Fruit fly (Drosophila melanogaster): ENCODE measurements around the gene Gr93a.

The Gr93a gene

DNA sequence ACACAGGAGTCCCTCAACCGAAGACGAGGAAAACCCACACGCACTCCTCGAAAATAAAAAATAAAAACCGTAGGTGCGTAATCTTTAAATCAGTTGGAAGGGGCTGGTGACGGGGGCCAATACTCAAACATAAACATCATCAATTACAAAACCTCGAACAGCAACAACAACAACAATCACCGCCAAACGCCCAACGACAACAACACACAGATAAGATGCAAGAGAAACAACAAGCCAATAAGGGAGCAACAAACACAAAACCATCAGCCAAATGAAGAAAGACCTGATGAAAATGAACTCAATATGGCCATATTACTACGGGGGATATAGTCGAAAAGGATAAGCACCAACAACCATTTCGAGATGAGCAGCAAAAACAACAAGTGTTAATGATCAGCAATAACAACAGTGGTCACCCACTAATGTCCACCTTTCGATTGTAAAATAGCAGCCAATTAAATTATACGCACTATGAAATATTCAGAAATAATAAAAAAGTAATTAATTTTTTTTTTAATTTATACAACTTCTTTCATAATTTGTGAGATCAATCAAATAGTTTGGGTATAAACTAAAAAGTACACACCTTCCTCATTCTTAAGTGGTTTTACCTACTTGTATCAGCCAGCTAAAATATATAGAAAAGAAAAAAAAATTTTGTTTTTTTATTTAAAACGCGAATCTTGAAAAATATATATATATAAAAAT is 8.4 kb upstream of the Gr93a start:
- TF ChIP-seq Mio (GFP tag; optimal IDR thresholded peaks at IDR 0.05) = no peak
- no peak for TF ChIP-seq woc (GFP tag; optimal IDR thresholded peaks at IDR 0.05)
- no peak for TF ChIP-seq jim (GFP tag; optimal IDR thresholded peaks at IDR 0.05)
- TF ChIP-seq sv (GFP tag; optimal IDR thresholded peaks at IDR 0.05) = no peak
- peak; percentile 50 for TF ChIP-seq CG9705 (GFP tag; optimal IDR thresholded peaks at IDR 0.05)
- no peak for TF ChIP-seq brk (GFP tag; optimal IDR thresholded peaks at IDR 0.05)
- peak; percentile 53 for TF ChIP-seq OdsH (GFP tag; optimal IDR thresholded peaks at IDR 0.05)
- TF ChIP-seq Rel (GFP tag; optimal IDR thresholded peaks at IDR 0.05) = no peak
- peak; percentile 17 for TF ChIP-seq Rel (tag; optimal IDR thresholded peaks at IDR 0.05)
- TF ChIP-seq Dfd (GFP tag; optimal IDR thresholded peaks at IDR 0.05) = no peak
- TF ChIP-seq Abd-B (GFP tag; optimal IDR thresholded peaks at IDR 0.05) = no peak
- TF ChIP-seq HLH106 (tag; optimal IDR thresholded peaks at IDR 0.05) = peak; percentile 74
- peak; percentile 70 for TF ChIP-seq psq (GFP tag; optimal IDR thresholded peaks at IDR 0.05)
- no peak for TF ChIP-seq ey (GFP tag; optimal IDR thresholded peaks at IDR 0.05)
- no peak for TF ChIP-seq Hr78 (GFP tag; optimal IDR thresholded peaks at IDR 0.05)
- no peak for TF ChIP-seq CG32264 (GFP tag; optimal IDR thresholded peaks at IDR 0.05)
- no peak for TF ChIP-seq dsf (GFP tag; optimal IDR thresholded peaks at IDR 0.05; ENCODE audit: borderline replicate concordance)
- TF ChIP-seq Jra (GFP tag; optimal IDR thresholded peaks at IDR 0.05) = no peak
- TF ChIP-seq N (GFP tag; optimal IDR thresholded peaks at IDR 0.05) = no peak
- TF ChIP-seq rgr (GFP tag; optimal IDR thresholded peaks at IDR 0.05) = peak; percentile 34
- no peak for TF ChIP-seq usp (GFP tag; optimal IDR thresholded peaks at IDR 0.05)
- no peak for TF ChIP-seq br (GFP tag; optimal IDR thresholded peaks at IDR 0.05)
- no peak for TF ChIP-seq tai (GFP tag; optimal IDR thresholded peaks at IDR 0.05)
- no peak for TF ChIP-seq GATAd (GFP tag; optimal IDR thresholded peaks at IDR 0.05)
- TF ChIP-seq Vsx2 (GFP tag; optimal IDR thresholded peaks at IDR 0.05; ENCODE audit: partially characterized antibody) = no peak
- TF ChIP-seq dl (GFP tag; optimal IDR thresholded peaks at IDR 0.05; ENCODE audit: insufficient read depth in 1 of 2, partially characterized antibody in 2 of 2) = no peak
- peak; percentile 22 for TF ChIP-seq h (GFP tag; optimal IDR thresholded peaks at IDR 0.05)
- no peak for TF ChIP-seq Hnf4 (GFP tag; optimal IDR thresholded peaks at IDR 0.05)
- no peak for TF ChIP-seq lola (GFP tag; optimal IDR thresholded peaks at IDR 0.05)
- no peak for TF ChIP-seq Myc (optimal IDR thresholded peaks at IDR 0.05)
- TF ChIP-seq foxo (GFP tag; optimal IDR thresholded peaks at IDR 0.05) = peak in 1 of 2 experiments; percentile 67
- TF ChIP-seq pan (optimal IDR thresholded peaks at IDR 0.05) = no peak
- TF ChIP-seq Sp1 (GFP tag; optimal IDR thresholded peaks at IDR 0.05) = peak; percentile 58
- no peak for TF ChIP-seq Dif (GFP tag; optimal IDR thresholded peaks at IDR 0.05; ENCODE audit: partially characterized antibody)
- TF ChIP-seq Hr83 (GFP tag; optimal IDR thresholded peaks at IDR 0.05; ENCODE audit: poor library complexity, severe bottlenecking) = no peak
- peak; percentile 38 for TF ChIP-seq fru (GFP tag; optimal IDR thresholded peaks at IDR 0.05)
- no peak for TF ChIP-seq sage (GFP tag; optimal IDR thresholded peaks at IDR 0.05)
- peak; percentile 79 for TF ChIP-seq dmrt93B (GFP tag; optimal IDR thresholded peaks at IDR 0.05)
- TF ChIP-seq CrebA (GFP tag; optimal IDR thresholded peaks at IDR 0.05; ENCODE audit: borderline replicate concordance) = no peak

DNA sequence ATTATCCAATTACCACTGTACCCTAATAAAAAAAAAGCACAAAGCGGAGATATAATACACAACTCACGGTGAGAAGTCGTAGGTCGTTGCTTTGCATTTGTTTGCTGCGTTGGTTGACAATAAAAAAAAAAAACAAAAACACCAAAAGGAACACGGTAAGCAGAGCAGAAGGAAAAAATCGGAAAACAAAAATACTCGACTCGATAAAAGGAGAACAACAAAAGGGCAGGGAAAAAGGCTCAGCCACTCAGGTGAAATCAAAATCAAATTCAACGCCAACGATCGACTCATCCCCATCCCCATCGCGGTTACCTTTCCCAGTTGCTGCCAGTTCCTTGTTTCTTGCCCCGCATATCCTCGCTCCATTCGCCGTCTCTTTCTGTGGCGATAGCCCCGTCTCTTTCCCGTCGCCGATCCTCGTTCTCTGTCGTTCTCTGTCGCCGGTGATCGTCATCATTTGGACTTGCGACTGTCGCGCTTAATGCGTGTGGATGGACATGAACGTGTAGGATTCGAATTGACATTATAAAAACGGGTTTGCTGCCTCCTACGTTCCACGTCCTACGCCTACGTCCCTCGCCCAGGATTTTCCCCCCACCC is 7.8 kb upstream of the Gr93a start:
- TF ChIP-seq CG9705 (GFP tag; optimal IDR thresholded peaks at IDR 0.05) (no peak), Myc (optimal IDR thresholded peaks at IDR 0.05) (no peak), jim (GFP tag; optimal IDR thresholded peaks at IDR 0.05) (no peak), foxo (GFP tag; optimal IDR thresholded peaks at IDR 0.05) (peak in 1 of 2 experiments; percentile 10), dmrt93B (GFP tag; optimal IDR thresholded peaks at IDR 0.05) (peak; percentile 24), psq (GFP tag; optimal IDR thresholded peaks at IDR 0.05) (peak; percentile 38), Vsx2 (GFP tag; optimal IDR thresholded peaks at IDR 0.05; ENCODE audit: partially characterized antibody) (no peak), woc (GFP tag; optimal IDR thresholded peaks at IDR 0.05) (peak; percentile 13), N (GFP tag; optimal IDR thresholded peaks at IDR 0.05) (no peak), OdsH (GFP tag; optimal IDR thresholded peaks at IDR 0.05) (no peak), ey (GFP tag; optimal IDR thresholded peaks at IDR 0.05) (no peak), Dif (GFP tag; optimal IDR thresholded peaks at IDR 0.05; ENCODE audit: partially characterized antibody) (peak; percentile 33), pan (optimal IDR thresholded peaks at IDR 0.05) (no peak), Mio (GFP tag; optimal IDR thresholded peaks at IDR 0.05) (no peak)
